Worm (Caenorhabditis elegans): ENCODE results near the gene tomm-7.

- TF ChIP-seq him-1 (tag; optimal IDR thresholded peaks at IDR 0.05) (no peak), W03F9.2 (tag; optimal IDR thresholded peaks at IDR 0.05) (no peak), dao-5 (tag; optimal IDR thresholded peaks at IDR 0.05) (no peak)
Observed at ce11 chrIII:7832473-7832872, 26.9 kb upstream of the tomm-7 start.

All from whole organism, L4/young adult.